Fruit fly (Drosophila melanogaster) whole organism, pupa: ENCODE results near the gene mRpL39.
A peak's percentile ranks its signal among the peaks of the same experiment; 100 is the strongest.

Experiments used
- CG10348 ChIP-seq: fragments of 200-800 bp; sonication (Bioruptor generic); IDR thresholded peaks from 2 replicates; pipeline ENCODE4 v1.3.6; 2022; ENCODE audit warnings: missing biosample characterization, missing genetic modification characterization
- CG12605 ChIP-seq: fragments of 200-800 bp; sonication (Bioruptor generic); IDR thresholded peaks from 2 replicates; pipeline ENCODE4 v1.3.6; 2022; ENCODE audit warnings: missing biosample characterization, missing genetic modification characterization
- CG13204 ChIP-seq: fragments of 200-800 bp; sonication (Bioruptor generic); optimal IDR thresholded peaks from 2 replicates; lab custom pipeline; 2018; ENCODE audit warnings: missing biosample characterization, mild to moderate bottlenecking, missing genetic modification characterization, moderate library complexity
- CG14655 ChIP-seq: fragments of 200-800 bp; sonication (Bioruptor generic); optimal IDR thresholded peaks from 3 replicates; lab custom pipeline; 2017; ENCODE audit warnings: mild to moderate bottlenecking, missing biosample characterization, missing genetic modification reagents, missing genetic modification characterization
- CG15710 ChIP-seq: fragments of 200-800 bp; sonication (Bioruptor generic); optimal IDR thresholded peaks from 2 replicates; lab custom pipeline; 2018; ENCODE audit warnings: missing biosample characterization, mild to moderate bottlenecking, missing genetic modification characterization, moderate library complexity
- CG17806 ChIP-seq: fragments of 200-800 bp; sonication (Bioruptor generic); optimal IDR thresholded peaks from 2 replicates; lab custom pipeline; 2018; ENCODE audit warnings: missing biosample characterization, mild to moderate bottlenecking, missing genetic modification characterization, moderate library complexity
- CG32121 ChIP-seq: fragments of 200-800 bp; sonication (Bioruptor generic); IDR thresholded peaks from 2 replicates; pipeline ENCODE4 v1.3.6; 2022; ENCODE audit warnings: missing biosample characterization, missing genetic modification characterization
- CG34367 ChIP-seq: fragments of 200-800 bp; sonication (Bioruptor generic); optimal IDR thresholded peaks from 2 replicates; lab custom pipeline; 2018; ENCODE audit warnings: missing biosample characterization, mild to moderate bottlenecking, missing genetic modification characterization
- CG4496 ChIP-seq: fragments of 200-800 bp; sonication (Bioruptor generic); IDR thresholded peaks from 3 replicates; pipeline ENCODE4 v1.3.6; 2022; ENCODE audit warnings: missing biosample characterization, missing genetic modification characterization
- CG8159 ChIP-seq: fragments of 200-800 bp; sonication (Bioruptor generic); optimal IDR thresholded peaks from 3 replicates; lab custom pipeline; 2018; ENCODE audit warnings: missing biosample characterization, mild to moderate bottlenecking, missing genetic modification characterization, moderate library complexity
- CG8301 ChIP-seq: fragments of 200-800 bp; sonication (Bioruptor generic); optimal IDR thresholded peaks from 2 replicates; lab custom pipeline; 2018; ENCODE audit warnings: missing biosample characterization, mild to moderate bottlenecking, missing genetic modification characterization
- CG9948 ChIP-seq: fragments of 200-800 bp; sonication (Bioruptor generic); optimal IDR thresholded peaks from 2 replicates; lab custom pipeline; 2018; ENCODE audit warnings: missing biosample characterization, mild to moderate bottlenecking, missing genetic modification characterization, moderate library complexity
- D1 ChIP-seq: fragments of 200-800 bp; sonication (Bioruptor generic); optimal IDR thresholded peaks from 2 replicates; lab custom pipeline; 2018; ENCODE audit warnings: missing biosample characterization, mild to moderate bottlenecking, missing genetic modification characterization, moderate library complexity
- EcR ChIP-seq: fragments of 200-800 bp; sonication (Bioruptor generic); optimal IDR thresholded peaks from 3 replicates; lab custom pipeline; 2019; ENCODE audit warnings: missing biosample characterization, missing genetic modification characterization, mild to moderate bottlenecking, moderate library complexity, missing genetic modification reagents
- Ets98B ChIP-seq: fragments of 200-800 bp; sonication (Bioruptor generic); IDR thresholded peaks from 2 replicates; pipeline ENCODE4 v1.3.6; 2022; ENCODE audit warnings: missing biosample characterization, missing genetic modification characterization
- Pif1A ChIP-seq: fragments of 200-800 bp; sonication (Bioruptor generic); optimal IDR thresholded peaks from 3 replicates; lab custom pipeline; 2016; ENCODE audit warnings: missing biosample characterization, missing genetic modification characterization
- Pif1B ChIP-seq: fragments of 200-800 bp; sonication (Bioruptor generic); optimal IDR thresholded peaks from 3 replicates; lab custom pipeline; 2016; ENCODE audit warnings: missing biosample characterization, missing genetic modification characterization
- Snoo ChIP-seq: fragments of 200-800 bp; sonication (Bioruptor generic); optimal IDR thresholded peaks from 3 replicates; lab custom pipeline; 2017; ENCODE audit warnings: missing biosample characterization, mild to moderate bottlenecking, missing genetic modification characterization, inconsistent platforms
- fd96Ca ChIP-seq: fragments of 200-800 bp; sonication (Bioruptor generic); IDR thresholded peaks from 3 replicates; pipeline ENCODE4 v1.3.6; 2022; ENCODE audit warnings: missing biosample characterization, missing genetic modification characterization
- gl ChIP-seq: fragments of 200-800 bp; sonication (Bioruptor generic); optimal IDR thresholded peaks from 2 replicates; lab custom pipeline; 2018; ENCODE audit warnings: missing biosample characterization, mild to moderate bottlenecking, missing genetic modification characterization
- rn ChIP-seq: fragments of 200-800 bp; sonication (Bioruptor generic); IDR thresholded peaks from 2 replicates; pipeline ENCODE4 v1.3.6; 2022; ENCODE audit warnings: missing biosample characterization, missing genetic modification characterization

Gene mRpL39

DNA sequence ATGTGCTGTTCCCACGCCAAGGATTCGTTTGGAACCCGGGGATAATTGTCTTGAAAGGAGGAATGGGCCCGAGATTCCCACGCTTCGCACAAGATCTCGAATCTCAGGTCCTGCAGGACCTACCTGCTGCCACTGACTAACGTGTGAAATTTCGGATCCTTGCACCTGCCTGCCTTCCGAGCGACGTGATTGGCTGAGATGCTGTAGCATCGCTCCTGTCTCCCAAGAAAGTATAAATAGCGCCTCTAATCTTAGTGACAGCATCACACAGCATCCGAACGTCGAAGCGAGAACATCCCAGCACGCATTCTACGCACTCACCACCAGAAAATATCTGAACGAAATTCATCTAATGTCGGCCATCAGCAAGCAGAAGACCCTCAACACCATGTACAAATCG is 24.5 kb downstream of the mRpL39 start:
- TF ChIP-seq CG14655 (GFP tag; lab: Kevin White, UChicago) (no peak), EcR (no peak), CG17806 (tag; lab: Kevin White, UChicago) (no peak), CG15710 (no peak), fd96Ca (no peak), CG13204 (no peak), CG32121 (GFP tag; lab: Robert Waterston, UW) (no peak), CG8301 (tag; lab: Kevin White, UChicago) (no peak), CG10348 (GFP tag; lab: Robert Waterston, UW) (no peak), rn (GFP tag; lab: Robert Waterston, UW) (no peak), CG8159 (tag; lab: Kevin White, UChicago) (no peak), Ets98B (GFP tag; lab: Robert Waterston, UW) (no peak), D1 (tag; lab: Kevin White, UChicago) (no peak), CG9948 (no peak), Snoo (tag; lab: Kevin White, UChicago) (no peak), CG12605 (GFP tag; lab: Robert Waterston, UW) (no peak)

DNA sequence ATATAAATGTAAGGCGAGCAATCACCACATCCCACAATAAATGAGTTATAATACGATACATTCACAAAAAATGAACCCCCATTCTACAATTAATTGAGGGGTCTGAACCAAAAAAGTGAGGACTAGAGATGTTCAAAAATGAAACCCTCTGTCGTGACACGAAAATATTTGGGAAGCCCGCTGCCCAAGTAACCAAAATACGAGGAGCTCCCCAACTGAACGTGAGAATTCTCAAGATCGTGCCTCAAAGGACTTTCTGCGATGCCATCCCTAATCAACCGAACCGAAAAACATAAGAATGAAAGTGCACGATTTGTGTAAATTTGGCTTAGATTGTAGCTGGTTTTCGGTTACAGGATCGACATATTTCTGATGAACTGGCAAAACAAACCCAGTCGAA is 25.0 kb downstream of the mRpL39 start, which contains the start of gene Ocho:
TSS of gene Ocho (plus strand) at position 336 of the 400 bp plus-strand sequence.
- TF ChIP-seq CG12605 (GFP tag; lab: Robert Waterston, UW) (no peak), EcR (no peak), CG15710 (no peak)

dm6 chr3L:14973251-14973625 is 26.2 kb downstream of the mRpL39 start:
- peak; percentile 49 for TF ChIP-seq EcR
- no peak for TF ChIP-seq Pif1A (GFP tag; lab: Kevin White, UChicago)

DNA sequence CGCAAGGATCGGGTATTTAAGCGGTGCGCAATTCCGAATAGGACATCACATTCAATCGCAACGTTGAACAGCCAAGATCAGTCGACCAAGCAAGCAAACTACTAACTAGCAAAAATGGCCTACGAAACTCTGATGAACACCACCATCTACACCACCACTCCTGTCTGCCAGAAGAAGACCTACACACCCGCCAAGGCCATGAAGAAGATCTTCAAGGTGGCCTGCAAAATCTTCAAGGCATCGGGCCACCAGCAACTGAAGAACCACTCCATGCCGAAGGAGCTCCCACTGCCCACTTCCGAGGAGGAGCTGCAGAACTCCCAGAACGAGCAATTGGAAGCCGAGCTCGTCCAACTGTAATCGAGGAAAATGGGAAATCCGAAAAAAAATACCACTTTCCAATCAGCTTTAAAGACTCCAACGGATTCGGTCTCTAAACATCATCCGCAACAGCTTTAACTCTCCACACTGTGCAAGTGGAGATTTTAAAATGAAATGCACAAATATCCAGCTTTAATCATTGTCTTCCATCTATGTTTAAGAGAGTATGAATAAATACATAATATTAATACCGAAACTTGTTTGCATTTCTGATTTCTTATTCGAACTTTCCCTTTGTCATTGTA is 26.7 kb downstream of the mRpL39 start, which contains the start of gene Brd:
TSS of gene Brd (plus strand) at position 43 of the 626 bp plus-strand sequence.
- TF ChIP-seq CG13204 (no peak), D1 (tag; lab: Kevin White, UChicago) (no peak), CG10348 (GFP tag; lab: Robert Waterston, UW) (no peak), fd96Ca (no peak), CG12605 (GFP tag; lab: Robert Waterston, UW) (no peak), Snoo (tag; lab: Kevin White, UChicago) (no peak), rn (GFP tag; lab: Robert Waterston, UW) (no peak), Ets98B (GFP tag; lab: Robert Waterston, UW) (no peak), Pif1B (GFP tag; lab: Kevin White, UChicago) (no peak), CG8159 (tag; lab: Kevin White, UChicago) (no peak), CG15710 (no peak), Pif1A (GFP tag; lab: Kevin White, UChicago) (no peak), CG8301 (tag; lab: Kevin White, UChicago) (no peak), CG4496 (GFP tag; lab: Robert Waterston, UW) (no peak), CG17806 (tag; lab: Kevin White, UChicago) (no peak), CG9948 (no peak)

- TF ChIP-seq rn (GFP tag; lab: Robert Waterston, UW) (no peak), EcR (no peak), CG8159 (tag; lab: Kevin White, UChicago) (peak; percentile 9), CG13204 (no peak), CG4496 (GFP tag; lab: Robert Waterston, UW) (no peak)
Measured at dm6 chr3L:14971893-14972624, 27.4 kb downstream of the mRpL39 start.

dm6 chr3L:14970213-14970612 is 29.3 kb downstream of the mRpL39 start:
- TF ChIP-seq Snoo (tag; lab: Kevin White, UChicago) = no peak
- no peak for TF ChIP-seq CG10348 (GFP tag; lab: Robert Waterston, UW)
- no peak for TF ChIP-seq CG15710
- TF ChIP-seq CG13204 = no peak
- TF ChIP-seq CG32121 (GFP tag; lab: Robert Waterston, UW) = no peak
- TF ChIP-seq CG34367 (tag; lab: Kevin White, UChicago) = no peak
- no peak for TF ChIP-seq Pif1A (GFP tag; lab: Kevin White, UChicago)
- no peak for TF ChIP-seq fd96Ca
- no peak for TF ChIP-seq rn (GFP tag; lab: Robert Waterston, UW)
- no peak for TF ChIP-seq CG8159 (tag; lab: Kevin White, UChicago)
- no peak for TF ChIP-seq CG17806 (tag; lab: Kevin White, UChicago)
- no peak for TF ChIP-seq CG9948

DNA sequence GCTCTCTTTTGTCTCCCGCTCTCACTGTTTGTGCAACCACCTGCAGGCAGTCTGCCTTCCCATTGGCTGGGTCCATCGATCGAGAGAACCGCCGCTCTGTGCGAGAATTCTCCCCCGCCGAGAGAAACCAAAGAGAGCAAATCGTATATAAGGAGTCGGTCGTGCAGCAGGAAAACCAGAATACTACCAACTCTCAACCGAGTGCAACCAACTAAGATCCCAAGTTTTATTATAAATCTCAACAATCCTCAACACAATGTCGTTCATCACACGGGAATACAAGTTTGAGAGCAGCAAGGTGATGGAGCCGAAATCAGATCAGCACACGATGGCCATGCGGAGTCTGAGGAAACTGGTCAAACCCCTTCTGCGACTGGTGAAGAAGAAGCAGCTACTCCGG is 30.3 kb downstream of the mRpL39 start, which contains the start of gene Tom:
TSS of gene Tom (plus strand) at position 174 of the 400 bp plus-strand sequence.
- peak; percentile 30 for TF ChIP-seq EcR
- no peak for TF ChIP-seq Pif1A (GFP tag; lab: Kevin White, UChicago)
- no peak for TF ChIP-seq CG17806 (tag; lab: Kevin White, UChicago)
- no peak for TF ChIP-seq CG14655 (GFP tag; lab: Kevin White, UChicago)
- no peak for TF ChIP-seq D1 (tag; lab: Kevin White, UChicago)
- TF ChIP-seq CG8301 (tag; lab: Kevin White, UChicago) = no peak
- TF ChIP-seq fd96Ca = no peak
- no peak for TF ChIP-seq rn (GFP tag; lab: Robert Waterston, UW)
- TF ChIP-seq Pif1B (GFP tag; lab: Kevin White, UChicago) = peak; percentile 3
- no peak for TF ChIP-seq CG8159 (tag; lab: Kevin White, UChicago)
- TF ChIP-seq CG32121 (GFP tag; lab: Robert Waterston, UW) = no peak
- no peak for TF ChIP-seq CG15710
- no peak for TF ChIP-seq gl (tag; lab: Kevin White, UChicago)
